Worm (Caenorhabditis elegans) whole organism, L1 larva: ENCODE data around the gene C55A6.10.

Experiments used
- ama-1 ChIP-seq: fragments of 150-350 bp; optimal IDR thresholded peaks from 2 replicates; lab custom pipeline; 2014
- ceh-82 ChIP-seq, 3 experiments: fragments of 150-350 bp in 1 of 3; sonication (generic microtip) in 2 of 3; optimal IDR thresholded peaks; 2 replicates each; lab custom pipeline; 2014 to 2017; ENCODE audit warnings: missing biosample characterization in 3 of 3, missing genetic modification characterization in 3 of 3
- dpl-1 ChIP-seq, 3 experiments: fragments of 150-350 bp in 2 of 3; sonication (generic microtip) in 1 of 3; optimal IDR thresholded peaks; 2 replicates each; lab custom pipeline; 2014 to 2017; ENCODE audit warnings: missing biosample characterization in 3 of 3, missing genetic modification characterization in 3 of 3, missing genetic modification reagents in 3 of 3
- elt-3 ChIP-seq, 6 experiments: fragments of 150-350 bp in 1 of 6; sonication (generic microtip); optimal IDR thresholded peaks; 2 replicates each; lab custom pipeline; 2017 to 2018; ENCODE audit warnings: missing biosample characterization in 6 of 6, missing genetic modification characterization in 6 of 6, inconsistent platforms in 1 of 6
- fos-1 ChIP-seq: fragments of 150-350 bp; optimal IDR thresholded peaks from 2 replicates; lab custom pipeline; 2014; ENCODE audit warnings: missing biosample characterization, missing genetic modification characterization
- lir-3 ChIP-seq: sonication (generic microtip); optimal IDR thresholded peaks from 2 replicates; lab custom pipeline; 2016; ENCODE audit warnings: mild to moderate bottlenecking, missing genetic modification characterization, moderate library complexity, missing compliant biosample characterization; ENCODE audit not compliant: poor library complexity
- lsy-2 ChIP-seq, 2 experiments: fragments of 150-350 bp; optimal IDR thresholded peaks; 2 replicates each; lab custom pipeline; 2014; ENCODE audit warnings: missing biosample characterization in 2 of 2, missing genetic modification characterization in 2 of 2
- nhr-12 ChIP-seq: sonication (generic microtip); optimal IDR thresholded peaks from 2 replicates; lab custom pipeline; 2017; ENCODE audit warnings: missing biosample characterization, missing genetic modification characterization
- nhr-76 ChIP-seq: sonication (generic microtip); optimal IDR thresholded peaks from 2 replicates; lab custom pipeline; 2017; ENCODE audit warnings: missing biosample characterization, missing genetic modification characterization
- snpc-4 ChIP-seq: fragments of 150-350 bp; optimal IDR thresholded peaks from 2 replicates; lab custom pipeline; 2014; ENCODE audit warnings: missing biosample characterization, missing genetic modification characterization
- unc-130 ChIP-seq: fragments of 150-350 bp; optimal IDR thresholded peaks from 2 replicates; lab custom pipeline; 2017; ENCODE audit warnings: missing biosample characterization, missing genetic modification characterization, inconsistent platforms
- unc-98 ChIP-seq: fragments of 200-800 bp; sonication (Bioruptor generic); IDR thresholded peaks from 2 replicates; pipeline ENCODE4 v1.3.6; 2022; ENCODE audit warnings: missing genetic modification characterization, missing compliant biosample characterization
- vab-15 ChIP-seq: sonication (generic microtip); optimal IDR thresholded peaks from 2 replicates; lab custom pipeline; 2017; ENCODE audit warnings: missing genotype, mild to moderate bottlenecking, missing genetic modification characterization, missing compliant biosample characterization
- ztf-11 ChIP-seq, 2 experiments: sonication (generic microtip); optimal IDR thresholded peaks; 2 replicates each; lab custom pipeline; 2016 to 2017; ENCODE audit warnings: missing genetic modification characterization in 2 of 2, missing biosample characterization in 1 of 2, missing compliant biosample characterization in 1 of 2

DNA sequence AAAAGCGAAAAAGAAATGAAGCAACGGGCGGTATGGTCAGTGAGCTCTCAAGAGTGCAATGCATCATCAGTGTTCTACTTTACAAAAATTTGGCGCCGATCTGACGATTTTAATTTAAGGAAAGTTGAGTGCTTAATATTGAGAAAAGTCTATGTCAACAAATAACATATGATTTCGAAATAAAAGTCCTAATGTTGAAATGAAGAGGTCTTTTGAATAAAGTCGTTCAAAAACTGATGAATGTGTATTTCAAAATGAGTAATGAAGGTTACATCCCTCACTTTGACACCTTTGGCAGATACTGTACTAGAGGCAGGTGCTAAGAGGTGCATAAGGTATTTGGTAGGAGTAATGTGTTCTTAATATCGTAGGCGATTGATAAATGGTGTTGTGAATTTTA, 7.7 kb upstream of the C55A6.10 start:
- no peak for TF ChIP-seq lsy-2 (tag; optimal IDR thresholded peaks at IDR 0.05; lab: Kevin White, UChicago)
- TF ChIP-seq nhr-12, result no peak
- TF ChIP-seq snpc-4 (tag; lab: Kevin White, UChicago), result no peak
- no peak for TF ChIP-seq fos-1 (tag; lab: Kevin White, UChicago)
- TF ChIP-seq unc-130 (tag; lab: Kevin White, UChicago), result no peak
- TF ChIP-seq ceh-82 (tag; optimal IDR thresholded peaks at IDR 0.05; lab: Kevin White, UChicago), result no peak
- no peak for TF ChIP-seq nhr-76 (tag; lab: Kevin White, UChicago)
- no peak for TF ChIP-seq vab-15 (tag; lab: Kevin White, UChicago)
- TF ChIP-seq dpl-1 (GFP tag; optimal IDR thresholded peaks at IDR 0.05; lab: Kevin White, UChicago), result no peak
- TF ChIP-seq ztf-11 (tag; optimal IDR thresholded peaks at IDR 0.05; lab: Kevin White, UChicago), result no peak
- TF ChIP-seq elt-3 (tag; optimal IDR thresholded peaks at IDR 0.05; lab: Kevin White, UChicago), result no peak
- no peak for TF ChIP-seq lir-3
- TF ChIP-seq ama-1, result no peak
- no peak for TF ChIP-seq unc-98
